Worm (Caenorhabditis elegans): Measurements from ENCODE around the gene srlf-17.

Gene srlf-17

ce11 chrIV:11126028-11126427, 23.5 kb upstream of the srlf-17 start:
- no peak for TF ChIP-seq ceh-40 (GFP tag; IDR thresholded peaks at IDR 0.05)
- TF ChIP-seq let-607 (tag; optimal IDR thresholded peaks at IDR 0.05), result no peak
- no peak for TF ChIP-seq nhr-179 (tag; optimal IDR thresholded peaks at IDR 0.05)
- no peak for TF ChIP-seq C17E4.6 (GFP tag; IDR thresholded peaks at IDR 0.05)
- TF ChIP-seq madf-3 (GFP tag; IDR thresholded peaks at IDR 0.05), result no peak
- no peak for TF ChIP-seq dpff-1 (tag; optimal IDR thresholded peaks at IDR 0.05)
- no peak for TF ChIP-seq ceh-79 (tag; optimal IDR thresholded peaks at IDR 0.05)
- TF ChIP-seq madf-8 (GFP tag; conservative IDR thresholded peaks at IDR 0.05), result no peak
- no peak for TF ChIP-seq lin-40 (tag; optimal IDR thresholded peaks at IDR 0.05)
- no peak for TF ChIP-seq Y67H2A.10 (GFP tag; conservative IDR thresholded peaks at IDR 0.05)
- no peak for TF ChIP-seq nhr-90 (tag; optimal IDR thresholded peaks at IDR 0.05)
- no peak for TF ChIP-seq B0019.2 (GFP tag; conservative IDR thresholded peaks at IDR 0.05)

- no peak for TF ChIP-seq tbx-9 (tag; optimal IDR thresholded peaks at IDR 0.05; ENCODE audit: borderline replicate concordance)
These were observed 23.3 kb upstream of the srlf-17 start, which contains the start of gene swsn-4 for ce11 chrIV:11126004-11126027. Gene swsn-4 (plus strand): TSS chrIV:11126024.

ce11 chrIV:11125604-11126003, 23.1 kb upstream of the srlf-17 start:
- TF ChIP-seq lin-54 (GFP tag; optimal IDR thresholded peaks at IDR 0.05) (peak; percentile 11), nhr-179 (tag; optimal IDR thresholded peaks at IDR 0.05) (no peak)

DNA sequence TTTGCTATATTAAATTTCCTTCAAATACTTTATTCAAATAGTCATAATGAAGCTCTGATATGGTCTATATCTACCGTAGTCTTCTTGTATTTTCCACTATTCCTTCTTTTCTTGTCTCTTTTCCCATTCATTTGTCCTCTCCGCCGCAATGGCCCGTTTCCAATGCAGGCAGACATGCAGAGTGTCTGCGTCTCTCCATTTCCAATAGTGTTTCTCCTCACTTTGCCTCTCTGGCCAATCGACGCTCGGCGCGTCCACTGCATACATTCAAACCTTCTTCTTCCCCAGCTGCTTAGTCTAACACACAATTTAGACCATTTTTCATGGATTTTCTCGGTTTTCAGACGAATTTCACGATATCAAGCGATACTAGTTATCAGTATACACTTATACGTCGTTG, 22.7 kb upstream of the srlf-17 start:
- TF ChIP-seq Y95B8A.8 (GFP tag; IDR thresholded peaks at IDR 0.05) (no peak), ZK185.1 (tag; optimal IDR thresholded peaks at IDR 0.05; ENCODE audit: poor library complexity, severe bottlenecking) (no peak), nfyb-1 (GFP tag; IDR thresholded peaks at IDR 0.05) (peak; percentile 95), Y56A3A.18 (GFP tag; IDR thresholded peaks at IDR 0.05) (no peak), sdz-38 (tag; optimal IDR thresholded peaks at IDR 0.05) (no peak), hsf-1 (GFP tag; IDR thresholded peaks at IDR 0.05) (no peak), lin-54 (GFP tag; optimal IDR thresholded peaks at IDR 0.05) (no peak), ceh-27 (GFP tag; optimal IDR thresholded peaks at IDR 0.05) (no peak), T07F8.4 (tag; optimal IDR thresholded peaks at IDR 0.05) (no peak), unc-130 (GFP tag; optimal IDR thresholded peaks at IDR 0.05) (no peak), tbp1 (GFP tag; optimal IDR thresholded peaks at IDR 0.05) (no peak), ceh-91 (GFP tag; IDR thresholded peaks at IDR 0.05) (no peak), cebp-1 (GFP tag; IDR thresholded peaks at IDR 0.05) (no peak), cebp-1 (tag; optimal IDR thresholded peaks at IDR 0.05) (peak; percentile 31), hmg-1.2 (GFP tag; IDR thresholded peaks at IDR 0.05) (peak; percentile 100), F33H1.4 (GFP tag; IDR thresholded peaks at IDR 0.05) (no peak), let-607 (tag; optimal IDR thresholded peaks at IDR 0.05) (peak in 1 of 2 experiments; percentile 48), bed-1 (GFP tag; IDR thresholded peaks at IDR 0.05) (no peak)

DNA sequence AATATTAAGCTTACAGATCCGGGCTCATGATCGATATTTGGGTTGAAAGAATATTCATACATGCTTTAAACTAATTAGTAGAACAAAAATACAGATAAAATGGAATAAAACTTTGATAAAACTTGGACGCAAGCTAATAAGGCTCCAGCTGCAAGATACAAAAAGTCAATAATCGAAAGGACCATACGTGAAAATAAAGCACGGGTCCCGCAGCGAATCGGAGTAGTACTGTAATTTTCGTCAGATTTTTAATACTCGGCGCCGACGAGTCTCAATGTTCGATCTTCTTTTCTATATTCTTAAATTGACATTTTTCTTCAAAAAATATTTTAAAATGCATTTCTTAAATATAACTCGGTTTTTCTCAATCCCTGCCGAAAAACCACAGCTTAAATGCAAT, 22.2 kb upstream of the srlf-17 start, which contains the start of gene spo-11:
TSS of gene spo-11 (minus strand) at position 189 of the 400 bp plus-strand sequence.
- TF ChIP-seq B0336.3 (GFP tag; IDR thresholded peaks at IDR 0.05) (no peak), chd-7 (tag; optimal IDR thresholded peaks at IDR 0.05) (no peak), ztf-28 (GFP tag; IDR thresholded peaks at IDR 0.05) (no peak), nfya-1 (tag; optimal IDR thresholded peaks at IDR 0.05; ENCODE audit: borderline replicate concordance, insufficient read depth) (no peak), F55B11.4 (tag; optimal IDR thresholded peaks at IDR 0.05; ENCODE audit: borderline replicate concordance, insufficient read depth) (no peak), mxl-1 (tag; optimal IDR thresholded peaks at IDR 0.05) (no peak), lir-1 (GFP tag; conservative IDR thresholded peaks at IDR 0.05) (no peak), F57A8.1 (GFP tag; optimal IDR thresholded peaks at IDR 0.05) (no peak), ztf-25 (GFP tag; IDR thresholded peaks at IDR 0.05) (no peak), hlh-26 (GFP tag; conservative IDR thresholded peaks at IDR 0.05) (no peak), tbx-9 (tag; optimal IDR thresholded peaks at IDR 0.05; ENCODE audit: borderline replicate concordance) (no peak), attf-6 (GFP tag; IDR thresholded peaks at IDR 0.05) (no peak), C06A6.2 (GFP tag; conservative IDR thresholded peaks at IDR 0.05) (no peak), hlh-12 (tag; optimal IDR thresholded peaks at IDR 0.05) (no peak), ceh-100 (GFP tag; IDR thresholded peaks at IDR 0.05) (no peak), atf-7 (tag; optimal IDR thresholded peaks at IDR 0.05) (no peak), madf-10 (tag; optimal IDR thresholded peaks at IDR 0.05) (no peak), ceh-91 (GFP tag; IDR thresholded peaks at IDR 0.05) (0 out of 2 replicates have a peak, but pooled peaks have one; percentile 36)
